Fruit fly (Drosophila melanogaster) Kc167 (cell line): ENCODE data around the gene CG14803.

Experiments
- Myc ChIP-seq: fragments of >200 bp; optimal IDR thresholded peaks from 2 replicates; lab custom pipeline; 2017; ENCODE audit warnings: missing external identifiers
- h ChIP-seq: fragments of >200 bp; optimal IDR thresholded peaks from 3 replicates; lab custom pipeline; 2018; ENCODE audit warnings: missing external identifiers
- insv ChIP-seq: fragments of >200 bp; optimal IDR thresholded peaks from 3 replicates; lab custom pipeline; 2018; ENCODE audit warnings: missing external identifiers
- ttk ChIP-seq: sonication (Bioruptor generic); optimal IDR thresholded peaks from 2 replicates; lab custom pipeline; 2017; ENCODE audit warnings: missing external identifiers

DNA sequence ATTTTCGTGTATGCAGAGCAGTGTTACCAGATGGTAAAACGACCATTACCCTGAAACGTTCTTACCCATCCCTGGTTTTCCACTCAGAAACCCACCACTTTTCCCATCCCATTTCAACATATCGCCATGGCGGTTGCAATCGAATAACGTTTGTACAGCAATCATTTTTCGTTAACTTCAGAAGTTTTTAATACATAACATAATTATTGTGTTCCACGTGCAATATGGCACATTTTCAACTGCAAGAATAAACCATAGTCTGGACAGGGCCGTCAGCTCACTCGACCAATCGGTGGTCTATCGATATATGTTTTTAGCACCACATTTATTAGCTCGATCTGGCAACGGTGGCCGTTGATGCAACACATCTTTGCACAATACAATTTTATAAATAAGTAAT, 21.3 kb downstream of the CG14803 start, which contains the start of the genes trr and mRpL16:
- TF ChIP-seq h (no peak), ttk (lab: Kevin White, UChicago) (no peak), insv (lab: Kevin White, UChicago) (no peak), Myc (no peak)
